Worm (Caenorhabditis elegans): ENCODE results near the gene F38H4.4.

Gene F38H4.4

DNA sequence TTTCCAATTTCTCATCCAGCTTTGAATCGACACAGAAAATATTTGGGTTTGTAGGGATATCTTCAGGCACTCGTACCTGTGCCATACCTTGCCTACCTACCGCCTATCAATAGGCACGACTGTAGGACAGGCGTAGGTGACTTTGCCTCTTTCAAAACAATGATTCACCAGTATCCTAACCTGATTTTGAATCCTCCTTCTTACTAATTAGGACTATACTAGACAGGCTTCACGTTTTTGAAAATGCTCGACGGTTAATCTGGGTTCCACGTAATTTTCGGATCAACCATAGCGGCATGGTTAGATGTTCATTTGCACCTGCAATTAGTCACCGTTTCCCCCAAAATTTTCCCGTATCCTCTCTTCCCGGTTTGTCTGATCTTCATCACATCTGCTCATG, 20.4 kb downstream of the F38H4.4 start:
- TF ChIP-seq jun-1 (tag; optimal IDR thresholded peaks at IDR 0.05) = no peak

DNA sequence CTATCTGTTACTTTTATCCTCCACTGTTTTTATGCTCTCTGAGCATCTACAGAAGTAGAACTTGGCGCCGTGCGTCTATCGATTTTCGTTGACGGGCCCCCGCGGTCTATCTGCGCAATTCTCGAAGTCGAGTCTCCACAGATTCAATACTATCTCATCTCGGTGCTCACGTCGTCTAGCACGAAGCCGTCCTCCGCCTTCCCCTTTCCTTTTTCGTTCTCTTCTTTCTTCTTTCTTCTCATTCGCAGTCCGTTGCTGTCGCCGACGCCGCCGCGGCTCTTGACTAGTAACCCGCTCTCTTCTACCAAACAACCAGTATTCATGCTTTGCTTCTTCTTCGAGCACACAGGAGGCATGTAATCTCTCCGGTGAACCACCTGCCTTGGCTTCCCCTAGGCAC, 23.0 kb downstream of the F38H4.4 start:
- no peak for TF ChIP-seq ceh-16 (tag; optimal IDR thresholded peaks at IDR 0.05)
- TF ChIP-seq ztf-4 (tag; optimal IDR thresholded peaks at IDR 0.05) = no peak
- peak; percentile 10 for TF ChIP-seq snpc-4 (tag; optimal IDR thresholded peaks at IDR 0.05)
- peak; percentile 25 for TF ChIP-seq lin-15B (tag; optimal IDR thresholded peaks at IDR 0.05)
- peak; percentile 31 for TF ChIP-seq lin-39 (tag; optimal IDR thresholded peaks at IDR 0.05)
- TF ChIP-seq nhr-77 (tag; optimal IDR thresholded peaks at IDR 0.05) = no peak
- no peak for TF ChIP-seq ama-1 (optimal IDR thresholded peaks at IDR 0.05)
- peak; percentile 69 for TF ChIP-seq nfya-1 (tag; optimal IDR thresholded peaks at IDR 0.05; ENCODE audit: insufficient read depth)
- TF ChIP-seq tbx-2 (tag; optimal IDR thresholded peaks at IDR 0.05) = no peak
- TF ChIP-seq nhr-237 (tag; optimal IDR thresholded peaks at IDR 0.05) = no peak
- TF ChIP-seq fkh-10 (GFP tag; optimal IDR thresholded peaks at IDR 0.05) = peak; percentile 16
- TF ChIP-seq fos-1 (tag; optimal IDR thresholded peaks at IDR 0.05) = no peak
- TF ChIP-seq egl-27 (tag; optimal IDR thresholded peaks at IDR 0.05) = no peak
- TF ChIP-seq nhr-76 (tag; optimal IDR thresholded peaks at IDR 0.05) = no peak
- TF ChIP-seq ceh-82 (tag; optimal IDR thresholded peaks at IDR 0.05) = no peak

DNA sequence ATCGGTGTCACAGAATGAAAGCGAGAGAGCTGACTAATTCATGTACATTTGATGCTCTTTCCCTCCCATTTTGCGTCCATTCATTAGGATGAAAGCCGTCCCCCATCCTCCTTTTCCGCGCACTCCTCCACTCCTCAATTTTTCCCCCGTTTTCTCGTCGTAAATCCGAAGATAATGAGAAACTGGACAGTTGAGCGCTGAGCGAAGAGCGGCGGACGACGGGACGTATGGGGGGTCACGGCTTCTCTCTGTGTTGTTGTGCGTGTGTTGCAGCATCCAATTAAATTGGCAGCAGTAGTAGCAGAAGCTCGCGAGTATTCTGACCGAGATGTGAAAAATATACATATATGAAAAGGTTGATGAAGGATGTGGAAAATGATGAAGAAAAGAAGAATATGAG, 23.8 kb downstream of the F38H4.4 start:
- TF ChIP-seq pha-4 (tag; optimal IDR thresholded peaks at IDR 0.05) (no peak), fkh-2 (tag; optimal IDR thresholded peaks at IDR 0.05) (no peak), egl-5 (tag; optimal IDR thresholded peaks at IDR 0.05) (no peak), ztf-4 (tag; optimal IDR thresholded peaks at IDR 0.05) (no peak), ceh-9 (tag; optimal IDR thresholded peaks at IDR 0.05) (no peak), R02D3.7 (tag; optimal IDR thresholded peaks at IDR 0.05) (no peak), tbx-2 (tag; optimal IDR thresholded peaks at IDR 0.05) (no peak)

DNA sequence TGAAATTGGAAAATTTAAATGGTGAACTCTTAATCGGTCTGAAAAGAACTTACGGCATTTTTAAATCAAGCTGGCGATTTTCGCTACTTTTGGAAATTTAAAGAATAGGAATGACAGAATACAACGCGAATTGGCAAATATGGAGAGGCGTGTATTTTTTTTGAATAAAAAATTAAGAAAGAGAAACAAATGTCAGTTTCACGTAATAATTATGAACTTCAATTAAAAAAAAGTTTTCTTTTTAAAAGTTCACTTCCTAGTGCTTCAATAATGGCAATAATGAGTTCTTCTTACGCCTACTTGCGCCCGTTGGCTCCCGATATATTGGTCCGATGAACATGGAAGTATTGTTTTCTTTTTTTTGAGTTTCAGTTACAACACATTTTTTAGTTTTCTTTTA, 29.6 kb downstream of the F38H4.4 start, which contains the start of gene pph-2:
TSS of gene pph-2 (minus strand) at position 101 of the 400 bp plus-strand sequence.
- TF ChIP-seq lin-39 (tag; optimal IDR thresholded peaks at IDR 0.05) = no peak
- no peak for TF ChIP-seq egl-27 (tag; optimal IDR thresholded peaks at IDR 0.05)
- no peak for TF ChIP-seq skn-1 (tag; optimal IDR thresholded peaks at IDR 0.05)
- TF ChIP-seq elt-2 (tag; optimal IDR thresholded peaks at IDR 0.05) = no peak
- TF ChIP-seq nhr-237 (tag; optimal IDR thresholded peaks at IDR 0.05) = no peak

DNA sequence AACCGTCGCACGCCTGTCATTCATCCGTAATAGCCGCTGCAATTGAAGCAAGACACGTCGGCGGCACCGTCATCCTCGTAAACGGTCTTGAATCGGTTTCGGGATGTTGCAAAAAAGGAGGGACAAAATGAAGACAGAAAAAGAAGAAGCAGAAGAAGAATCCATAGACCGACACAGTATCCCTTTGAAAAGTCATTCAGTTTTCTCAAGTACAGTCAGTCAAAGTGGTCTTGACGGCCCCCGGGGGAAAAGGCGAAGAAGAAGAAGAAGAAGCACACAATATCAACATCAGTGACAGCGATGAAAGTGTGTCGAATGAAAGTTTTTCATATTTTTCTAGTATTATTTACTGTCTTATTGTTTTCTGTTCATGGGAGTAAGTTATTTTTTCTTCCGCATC, 30.2 kb downstream of the F38H4.4 start, which contains the start of gene cutl-27:
TSS of gene cutl-27 (plus strand) at position 301 of the 400 bp plus-strand sequence.
- TF ChIP-seq nhr-12 (tag; optimal IDR thresholded peaks at IDR 0.05) (no peak), unc-39 (tag; optimal IDR thresholded peaks at IDR 0.05) (no peak), nhr-67 (tag; optimal IDR thresholded peaks at IDR 0.05) (no peak), egl-27 (tag; optimal IDR thresholded peaks at IDR 0.05) (no peak), fkh-2 (tag; optimal IDR thresholded peaks at IDR 0.05) (no peak), nhr-25 (tag; optimal IDR thresholded peaks at IDR 0.05) (no peak), snpc-4 (tag; optimal IDR thresholded peaks at IDR 0.05) (no peak), ceh-28 (tag; optimal IDR thresholded peaks at IDR 0.05) (no peak), ama-1 (optimal IDR thresholded peaks at IDR 0.05) (no peak), skn-1 (tag; optimal IDR thresholded peaks at IDR 0.05) (no peak), ceh-16 (tag; optimal IDR thresholded peaks at IDR 0.05) (no peak), ztf-4 (tag; optimal IDR thresholded peaks at IDR 0.05) (no peak)

DNA sequence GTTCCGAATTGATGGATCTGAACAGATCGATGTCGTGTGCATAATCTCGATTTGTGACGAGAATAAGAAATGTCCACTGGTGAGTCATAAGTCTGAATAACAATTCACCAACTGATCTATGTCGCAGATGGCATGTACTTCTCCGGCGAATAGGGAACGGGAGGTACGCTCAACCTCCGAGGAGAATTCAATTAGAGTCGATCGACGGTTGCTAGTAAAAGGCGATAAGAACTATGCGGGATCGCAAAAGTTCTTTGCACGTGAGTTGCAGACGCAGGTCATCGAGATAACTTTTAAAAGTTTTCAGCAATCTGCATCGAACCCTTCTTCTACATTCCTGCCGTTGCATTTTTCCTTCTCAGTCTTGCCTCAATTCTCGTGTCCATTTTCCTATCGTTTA, 34.5 kb downstream of the F38H4.4 start:
- no peak for TF ChIP-seq snpc-4 (tag; optimal IDR thresholded peaks at IDR 0.05)
- TF ChIP-seq daf-12 (tag; optimal IDR thresholded peaks at IDR 0.05) = no peak
- peak; percentile 77 for TF ChIP-seq elt-1 (tag; optimal IDR thresholded peaks at IDR 0.05)
- TF ChIP-seq lin-15B (tag; optimal IDR thresholded peaks at IDR 0.05) = no peak
- TF ChIP-seq pha-4 (tag; optimal IDR thresholded peaks at IDR 0.05) = no peak
- no peak for TF ChIP-seq ztf-4 (tag; optimal IDR thresholded peaks at IDR 0.05)
- no peak for TF ChIP-seq mml-1 (tag; optimal IDR thresholded peaks at IDR 0.05)
- peak; percentile 71 for TF ChIP-seq nhr-23 (tag; optimal IDR thresholded peaks at IDR 0.05)
- TF ChIP-seq R02D3.7 (tag; optimal IDR thresholded peaks at IDR 0.05) = no peak
- no peak for TF ChIP-seq lin-39 (tag; optimal IDR thresholded peaks at IDR 0.05)
- no peak for TF ChIP-seq nhr-76 (tag; optimal IDR thresholded peaks at IDR 0.05)
